Fruit fly (Drosophila melanogaster): ENCODE measurements around the gene Marcal1.
A peak's percentile ranks its signal among the peaks of the same experiment; 100 is the strongest.

Marcal1 gene

DNA sequence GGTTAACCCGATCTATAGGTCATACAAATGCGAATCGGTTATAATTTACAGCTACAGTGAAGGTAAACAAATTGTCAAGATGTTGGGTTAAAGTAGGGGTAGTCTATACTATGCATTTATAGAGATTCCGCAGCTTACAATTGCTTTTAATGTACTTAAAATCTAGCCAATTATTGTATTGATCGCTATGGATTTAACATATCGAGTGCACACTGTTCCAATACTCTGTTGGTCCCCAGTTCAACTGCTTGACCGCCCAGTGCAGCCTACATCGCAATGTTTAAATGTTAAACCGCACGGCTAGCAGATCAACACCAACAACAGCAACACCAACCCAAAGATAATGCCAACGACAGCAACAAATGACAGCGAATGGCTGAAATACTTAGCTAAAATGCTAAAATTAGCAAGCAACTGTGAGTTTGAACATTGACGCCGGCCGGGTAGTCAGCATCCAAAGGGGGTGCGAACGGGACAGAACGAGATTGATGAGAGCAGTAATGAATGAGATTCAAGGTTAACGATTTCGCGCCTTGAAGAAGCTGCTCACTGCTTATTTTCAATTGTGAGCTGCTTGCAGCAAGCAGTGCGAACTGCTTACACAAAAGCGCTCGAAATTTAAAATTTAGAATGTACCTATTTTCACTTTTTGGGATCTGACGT is 45.7 kb downstream of the Marcal1 start:
- TF ChIP-seq tj (GFP tag; optimal IDR thresholded peaks at IDR 0.05) = peak; percentile 68
- TF ChIP-seq CG33017 (tag; optimal IDR thresholded peaks at IDR 0.05) = no peak
- TF ChIP-seq CG14711 (tag; optimal IDR thresholded peaks at IDR 0.05) = peak; percentile 35
- no peak for TF ChIP-seq toe (GFP tag; optimal IDR thresholded peaks at IDR 0.05)
- TF ChIP-seq cic (GFP tag; optimal IDR thresholded peaks at IDR 0.05) = peak; percentile 72
- peak; percentile 97 for TF ChIP-seq pad (GFP tag; optimal IDR thresholded peaks at IDR 0.05)
- peak; percentile 11 for TF ChIP-seq CG12768 (GFP tag; optimal IDR thresholded peaks at IDR 0.05)
- TF ChIP-seq kay (GFP tag; ENCODE audit: borderline replicate concordance) = peak; percentile 33

DNA sequence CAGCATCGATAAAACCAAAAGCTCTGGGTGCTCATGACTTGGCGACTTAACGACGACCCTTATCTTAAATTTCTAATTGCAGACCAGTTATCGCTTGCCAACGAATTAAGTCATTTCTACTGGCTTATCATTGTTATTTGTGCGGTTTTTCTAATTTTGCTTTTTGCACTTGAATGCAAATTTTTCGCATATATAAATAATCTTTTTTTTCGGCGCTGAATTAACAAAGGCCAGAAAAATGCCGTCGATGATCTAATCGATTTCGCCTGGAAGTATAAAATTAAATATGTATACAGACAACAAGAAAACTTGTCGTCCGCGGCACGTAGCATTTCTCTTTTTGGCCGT is 46.2 kb downstream of the Marcal1 start:
- TF ChIP-seq tj (GFP tag; optimal IDR thresholded peaks at IDR 0.05) = no peak
- TF ChIP-seq kay (GFP tag; ENCODE audit: borderline replicate concordance) = peak; percentile 41
- no peak for TF ChIP-seq CG1620 (GFP tag; optimal IDR thresholded peaks at IDR 0.05)

DNA sequence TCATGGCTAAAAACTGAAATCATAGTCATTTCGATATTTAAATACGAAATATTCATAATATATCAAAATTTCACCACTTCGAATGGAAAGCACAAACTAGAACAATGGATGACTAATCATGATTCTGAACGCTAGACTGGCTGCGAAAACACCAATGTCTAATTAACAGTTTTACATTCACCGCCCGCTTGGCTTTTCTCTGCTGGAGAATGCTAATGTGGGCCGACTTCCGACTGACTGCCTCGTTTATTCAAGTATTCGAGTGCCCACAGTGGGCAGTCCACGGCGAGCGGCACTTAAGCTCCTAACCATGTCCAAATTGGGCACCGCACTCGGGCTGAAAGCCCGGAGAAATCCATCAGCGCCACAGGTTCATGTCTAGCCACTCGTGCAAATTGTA is 46.7 kb downstream of the Marcal1 start:
- no peak for TF ChIP-seq Crg-1 (GFP tag; optimal IDR thresholded peaks at IDR 0.05)
- no peak for TF ChIP-seq CG5204 (GFP tag; optimal IDR thresholded peaks at IDR 0.05)
- no peak for TF ChIP-seq kay (GFP tag; ENCODE audit: borderline replicate concordance)
- TF ChIP-seq CG33017 (tag; optimal IDR thresholded peaks at IDR 0.05) = no peak
- TF ChIP-seq CG11617 (GFP tag; optimal IDR thresholded peaks at IDR 0.05) = no peak
- TF ChIP-seq cnc (optimal IDR thresholded peaks at IDR 0.05) = no peak
- no peak for TF ChIP-seq cic (GFP tag; optimal IDR thresholded peaks at IDR 0.05)
- no peak for TF ChIP-seq Mnt (GFP tag; optimal IDR thresholded peaks at IDR 0.05)
- no peak for TF ChIP-seq pad (GFP tag; optimal IDR thresholded peaks at IDR 0.05)
- no peak for TF ChIP-seq ovo (GFP tag; optimal IDR thresholded peaks at IDR 0.05)
- no peak for TF ChIP-seq Hr96 (GFP tag; optimal IDR thresholded peaks at IDR 0.05)

DNA sequence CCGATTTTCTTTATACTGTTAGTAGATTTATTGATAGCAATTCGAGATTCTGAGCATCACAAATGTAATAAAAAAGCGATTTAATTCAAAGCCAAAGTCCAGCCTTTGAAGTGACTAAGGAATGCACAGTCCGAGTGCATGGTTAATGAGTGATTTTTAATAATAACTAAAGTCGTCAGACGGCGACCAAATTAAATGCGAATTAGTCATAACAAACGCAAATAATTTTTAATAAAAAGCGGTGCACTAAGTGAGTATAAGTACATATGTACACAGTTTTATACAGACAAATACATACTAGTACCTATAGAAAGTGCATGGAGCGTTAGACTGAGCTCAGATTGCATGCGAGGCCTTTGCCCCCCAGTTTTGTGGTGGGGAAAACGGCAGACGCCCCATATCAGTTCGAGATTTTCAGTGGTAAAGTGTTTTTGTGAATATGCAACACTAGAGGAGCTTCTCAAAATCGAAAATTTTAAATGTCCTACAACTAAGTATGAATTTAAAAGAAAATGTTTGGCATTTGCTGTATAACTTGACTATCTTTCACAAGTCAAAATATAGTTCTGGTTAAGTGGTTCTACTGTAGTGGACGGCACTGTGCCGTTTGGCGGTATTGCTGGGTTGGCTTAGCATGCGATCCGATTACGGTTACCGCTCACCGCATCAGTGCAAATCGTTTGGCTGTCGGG is 47.5 kb downstream of the Marcal1 start:
- TF ChIP-seq CG33017 (tag; optimal IDR thresholded peaks at IDR 0.05) (peak; percentile 85), CG5204 (GFP tag; optimal IDR thresholded peaks at IDR 0.05) (peak; percentile 7), CG7101 (tag; optimal IDR thresholded peaks at IDR 0.05) (peak; percentile 76), CG14711 (tag; optimal IDR thresholded peaks at IDR 0.05) (peak; percentile 52), CG12768 (GFP tag; optimal IDR thresholded peaks at IDR 0.05) (peak; percentile 82), cnc (optimal IDR thresholded peaks at IDR 0.05) (no peak), pad (GFP tag; optimal IDR thresholded peaks at IDR 0.05) (peak; percentile 39), cic (GFP tag; optimal IDR thresholded peaks at IDR 0.05) (peak; percentile 70), toe (GFP tag; optimal IDR thresholded peaks at IDR 0.05) (peak; percentile 25), Clk (GFP tag; optimal IDR thresholded peaks at IDR 0.05) (peak; percentile 13), Hr96 (GFP tag; optimal IDR thresholded peaks at IDR 0.05) (peak; percentile 36), bab1 (GFP tag; optimal IDR thresholded peaks at IDR 0.05) (peak; percentile 10), Mnt (GFP tag; optimal IDR thresholded peaks at IDR 0.05) (peak; percentile 32), CG1620 (GFP tag; optimal IDR thresholded peaks at IDR 0.05) (no peak), kay (GFP tag; ENCODE audit: borderline replicate concordance) (peak; percentile 97), ovo (GFP tag; optimal IDR thresholded peaks at IDR 0.05) (no peak), Crg-1 (GFP tag; optimal IDR thresholded peaks at IDR 0.05) (peak; percentile 29), tj (GFP tag; optimal IDR thresholded peaks at IDR 0.05) (peak; percentile 64), CG11617 (GFP tag; optimal IDR thresholded peaks at IDR 0.05) (peak; percentile 54), CG7045 (GFP tag; optimal IDR thresholded peaks at IDR 0.05) (peak; percentile 74)

DNA sequence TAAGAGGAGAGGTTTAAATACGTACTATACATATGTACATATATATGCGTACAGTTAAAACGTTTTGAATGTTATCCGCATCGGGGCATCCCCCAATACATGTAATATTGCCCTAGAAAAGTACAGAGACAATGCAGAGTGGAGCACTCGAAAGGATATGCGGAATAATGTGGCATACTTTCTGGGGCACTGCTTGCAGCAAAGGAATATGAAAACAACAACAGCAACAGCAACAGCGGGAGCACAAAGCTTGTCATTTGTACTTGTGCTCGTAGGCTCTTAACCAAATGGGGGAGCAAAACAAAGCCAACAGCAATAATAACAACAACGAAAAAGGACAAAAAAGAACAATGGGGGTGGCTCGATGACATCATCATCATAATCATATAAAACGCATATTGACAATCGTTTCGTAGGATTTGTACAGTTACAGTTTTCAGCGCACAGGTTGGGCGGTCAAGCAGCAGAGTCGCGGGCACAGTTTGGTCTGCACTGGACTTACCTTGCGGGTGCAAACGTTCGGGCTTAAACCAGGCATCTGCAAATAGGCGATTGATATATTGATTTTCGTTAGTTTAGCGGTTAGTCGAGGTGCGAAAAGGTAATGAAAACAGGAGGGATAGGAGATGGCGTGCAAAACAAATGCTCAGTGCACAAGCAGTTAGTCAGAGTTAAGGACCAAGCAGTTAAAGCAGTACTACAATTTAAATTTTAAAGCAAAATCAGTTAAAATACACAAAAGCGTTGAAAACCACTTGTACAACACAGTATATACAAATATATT is 48.6 kb downstream of the Marcal1 start:
- TF ChIP-seq ovo (GFP tag; optimal IDR thresholded peaks at IDR 0.05) = no peak
- TF ChIP-seq CG5204 (GFP tag; optimal IDR thresholded peaks at IDR 0.05) = no peak
- TF ChIP-seq CG12768 (GFP tag; optimal IDR thresholded peaks at IDR 0.05) = no peak
- TF ChIP-seq cnc (optimal IDR thresholded peaks at IDR 0.05) = no peak
- TF ChIP-seq Clk (GFP tag; optimal IDR thresholded peaks at IDR 0.05) = no peak
- TF ChIP-seq tj (GFP tag; optimal IDR thresholded peaks at IDR 0.05) = no peak

DNA sequence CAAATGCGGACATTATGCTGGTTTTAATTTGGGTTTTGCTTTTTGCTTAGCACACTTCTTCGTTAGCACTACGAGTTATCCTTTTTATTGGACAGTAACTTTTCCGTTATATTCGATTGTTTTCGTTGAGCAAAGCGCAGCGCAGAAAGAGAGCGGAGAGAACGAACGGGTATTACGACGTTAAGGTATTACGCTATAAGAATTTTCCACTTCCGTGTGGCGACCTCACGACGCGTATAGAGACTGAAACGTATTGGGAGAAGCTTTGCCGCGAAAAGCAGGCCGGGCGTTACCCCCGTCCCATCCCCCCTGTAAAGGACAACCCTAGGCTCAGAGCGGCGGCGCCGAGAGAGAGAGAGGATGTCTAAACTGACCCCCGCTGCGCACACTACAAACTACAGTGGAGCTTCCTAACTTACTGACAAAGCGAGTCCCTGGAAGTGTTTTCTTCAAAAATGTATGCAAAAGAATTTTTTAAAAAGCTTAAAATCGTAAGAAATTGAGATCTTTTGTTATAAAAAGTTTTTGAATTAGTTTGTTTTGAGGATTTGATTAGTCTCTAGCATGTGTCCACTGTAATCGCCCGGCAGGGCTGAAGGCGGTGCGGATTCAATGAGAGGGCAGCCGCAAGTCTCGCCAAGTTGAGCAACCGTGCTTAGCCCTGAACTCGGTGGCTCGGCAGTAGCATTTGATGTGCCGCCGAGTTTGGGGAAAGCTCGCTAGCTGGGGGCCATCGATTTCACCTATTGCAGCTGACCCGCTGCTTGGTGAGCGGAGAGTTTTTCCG is 49.6 kb downstream of the Marcal1 start:
- TF ChIP-seq pad (GFP tag; optimal IDR thresholded peaks at IDR 0.05) (peak; percentile 80), CG33017 (tag; optimal IDR thresholded peaks at IDR 0.05) (peak; percentile 96), CG12768 (GFP tag; optimal IDR thresholded peaks at IDR 0.05) (peak; percentile 97), Clk (GFP tag; optimal IDR thresholded peaks at IDR 0.05) (peak; percentile 95), CG7101 (tag; optimal IDR thresholded peaks at IDR 0.05) (peak; percentile 96), kay (GFP tag; ENCODE audit: borderline replicate concordance) (no peak), bab1 (GFP tag; optimal IDR thresholded peaks at IDR 0.05) (peak; percentile 89), CG14711 (tag; optimal IDR thresholded peaks at IDR 0.05) (peak; percentile 90), CG11617 (GFP tag; optimal IDR thresholded peaks at IDR 0.05) (peak; percentile 88), CG5204 (GFP tag; optimal IDR thresholded peaks at IDR 0.05) (peak; percentile 96), cnc (optimal IDR thresholded peaks at IDR 0.05) (no peak), CG7045 (GFP tag; optimal IDR thresholded peaks at IDR 0.05) (peak; percentile 97), Hr96 (GFP tag; optimal IDR thresholded peaks at IDR 0.05) (peak; percentile 93), CG1620 (GFP tag; optimal IDR thresholded peaks at IDR 0.05) (peak; percentile 78), cic (GFP tag; optimal IDR thresholded peaks at IDR 0.05) (peak; percentile 69), ovo (GFP tag; optimal IDR thresholded peaks at IDR 0.05) (peak; percentile 31), Mnt (GFP tag; optimal IDR thresholded peaks at IDR 0.05) (peak; percentile 76), tj (GFP tag; optimal IDR thresholded peaks at IDR 0.05) (peak; percentile 48), toe (GFP tag; optimal IDR thresholded peaks at IDR 0.05) (peak; percentile 93), Crg-1 (GFP tag; optimal IDR thresholded peaks at IDR 0.05) (peak; percentile 89)

Data from whole organism, adult.